Worm (Caenorhabditis elegans) whole organism, young adult: ENCODE results near the gene Y39G8B.13.

Experiments used
- F23B12.7 ChIP-seq: sonication (generic microtip); optimal IDR thresholded peaks from 2 replicates; lab custom pipeline; 2017; ENCODE audit warnings: missing genetic modification characterization, mild to moderate bottlenecking, missing compliant biosample characterization, antibody characterized with exemption, moderate library complexity; ENCODE audit not compliant: insufficient read depth
- let-526 ChIP-seq: fragments of 200-800 bp; sonication (Bioruptor generic); IDR thresholded peaks from 2 replicates; pipeline ENCODE4 v1.3.6; 2022; ENCODE audit warnings: missing genetic modification reagents, missing genetic modification characterization, missing compliant biosample characterization
- unc-62 ChIP-seq: fragments of 150-350 bp; optimal IDR thresholded peaks from 2 replicates; lab custom pipeline; 2014; ENCODE audit warnings: missing biosample characterization, missing genetic modification reagents, missing genetic modification characterization

DNA sequence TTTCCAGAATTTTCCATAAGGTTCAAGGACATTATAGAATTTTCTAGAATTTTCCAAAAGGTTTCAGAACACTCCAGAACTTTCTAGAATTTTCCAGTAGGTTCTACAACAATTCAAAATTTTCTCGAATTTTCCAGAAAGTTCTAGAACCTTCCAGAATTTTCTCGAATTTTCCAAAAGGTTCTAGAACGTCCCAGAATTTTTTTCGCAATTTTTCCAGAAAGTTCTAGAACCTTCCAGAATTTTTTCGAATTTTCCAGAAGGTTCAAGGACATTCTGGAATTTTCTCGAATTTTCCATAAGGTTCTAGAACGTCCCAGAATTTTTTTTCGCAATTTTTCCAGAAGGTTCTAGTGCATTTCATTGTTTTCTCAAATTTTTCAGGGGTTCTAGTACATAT, 5.1 kb downstream of the Y39G8B.13 start:
- no peak for TF ChIP-seq let-526 (GFP tag; lab: Robert Waterston, UW)
- no peak for TF ChIP-seq F23B12.7 (tag; lab: Kevin White, UChicago)
- TF ChIP-seq unc-62 = no peak
